Worm (Caenorhabditis elegans) whole organism, young adult: ENCODE measurements around the gene acdh-2.

Experiments
- B0019.2 ChIP-seq: fragments of 200-800 bp; sonication (Bioruptor generic); conservative IDR thresholded peaks from 2 replicates; pipeline ENCODE4 v1.3.6; 2022; ENCODE audit warnings: missing genetic modification reagents, missing genetic modification characterization, missing compliant biosample characterization
- F23B12.7 ChIP-seq: sonication (generic microtip); optimal IDR thresholded peaks from 2 replicates; lab custom pipeline; 2017; ENCODE audit warnings: missing genetic modification characterization, mild to moderate bottlenecking, missing compliant biosample characterization, antibody characterized with exemption, moderate library complexity; ENCODE audit not compliant: insufficient read depth
- F37B4.10 ChIP-seq: fragments of 200-800 bp; sonication (Bioruptor generic); IDR thresholded peaks from 2 replicates; pipeline ENCODE4 v1.3.6; 2022; ENCODE audit warnings: missing genetic modification characterization, missing compliant biosample characterization
- F39B2.1 ChIP-seq: fragments of 200-800 bp; sonication (Bioruptor generic); IDR thresholded peaks from 2 replicates; pipeline ENCODE4 v1.3.6; 2022; ENCODE audit warnings: missing genetic modification reagents, missing genetic modification characterization, missing compliant biosample characterization
- F57C9.4 ChIP-seq: sonication (generic microtip); optimal IDR thresholded peaks from 2 replicates; lab custom pipeline; 2017; ENCODE audit warnings: mild to moderate bottlenecking, missing genetic modification characterization, missing compliant biosample characterization
- T07F8.4 ChIP-seq: sonication (generic microtip); optimal IDR thresholded peaks from 2 replicates; lab custom pipeline; 2016; ENCODE audit warnings: mild to moderate bottlenecking, missing genetic modification characterization, moderate library complexity, missing compliant biosample characterization
- Y67H2A.10 ChIP-seq: fragments of 200-800 bp; sonication (Bioruptor generic); conservative IDR thresholded peaks from 2 replicates; pipeline ENCODE4 v1.3.6; 2022; ENCODE audit warnings: missing genetic modification reagents, missing genetic modification characterization, missing compliant biosample characterization
- attf-3 ChIP-seq: fragments of 200-800 bp; sonication (Bioruptor generic); conservative IDR thresholded peaks from 2 replicates; pipeline ENCODE4 v1.3.6; 2022; ENCODE audit warnings: missing genetic modification reagents, missing genetic modification characterization, missing compliant biosample characterization
- ceh-91 ChIP-seq: fragments of 200-800 bp; sonication (Bioruptor generic); IDR thresholded peaks from 2 replicates; pipeline ENCODE4 v1.3.6; 2022; ENCODE audit warnings: missing genetic modification reagents, missing genetic modification characterization, missing compliant biosample characterization
- ekl-4 ChIP-seq: fragments of 200-800 bp; sonication (Bioruptor generic); IDR thresholded peaks from 2 replicates; pipeline ENCODE4 v1.3.6; 2022; ENCODE audit warnings: missing genetic modification reagents, missing genetic modification characterization, missing compliant biosample characterization
- hmg-1.2 ChIP-seq: fragments of 200-800 bp; sonication (Bioruptor generic); IDR thresholded peaks from 2 replicates; pipeline ENCODE4 v1.3.6; 2022; ENCODE audit warnings: missing genetic modification reagents, missing genetic modification characterization, missing compliant biosample characterization
- lin-35 ChIP-seq, 3 experiments: fragments of 150-350 bp in 2 of 3; sonication (generic microtip) in 1 of 3; optimal IDR thresholded peaks; 2 replicates each; lab custom pipeline; 2014 to 2018; ENCODE audit warnings: missing biosample characterization in 3 of 3, missing genetic modification characterization in 3 of 3, missing genetic modification reagents in 3 of 3
- lin-40 ChIP-seq: sonication (generic microtip); optimal IDR thresholded peaks from 2 replicates; lab custom pipeline; 2016; ENCODE audit warnings: missing genetic modification characterization, mild to moderate bottlenecking, missing compliant biosample characterization, missing genotype, missing genetic modification reagents
- rpc-1 ChIP-seq, 2 experiments: fragments of 150-350 bp in 1 of 2; sonication (generic microtip) in 1 of 2; optimal IDR thresholded peaks; 2 replicates each; lab custom pipeline; 2014 to 2018; ENCODE audit warnings: missing biosample characterization in 1 of 2, missing genetic modification characterization in 1 of 2, missing genetic modification reagents in 1 of 2, missing genotype in 1 of 2
- snpc-1.3 ChIP-seq: sonication (generic microtip); optimal IDR thresholded peaks from 2 replicates; lab custom pipeline; 2017; ENCODE audit warnings: missing genetic modification characterization, mild to moderate bottlenecking, missing compliant biosample characterization, antibody characterized with exemption, moderate library complexity, missing genotype, missing genetic modification reagents; ENCODE audit not compliant: insufficient read depth
- tlf-1 ChIP-seq: fragments of 200-800 bp; sonication (Bioruptor generic); optimal IDR thresholded peaks from 2 replicates; lab custom pipeline; 2018; ENCODE audit warnings: mild to moderate bottlenecking, missing genetic modification characterization, missing compliant biosample characterization
- zfh-2 ChIP-seq: fragments of 200-800 bp; sonication (Bioruptor generic); conservative IDR thresholded peaks from 2 replicates; pipeline ENCODE4 v1.3.6; 2022; ENCODE audit warnings: missing genetic modification reagents, missing genetic modification characterization, missing compliant biosample characterization
- ztf-25 ChIP-seq: fragments of 200-800 bp; sonication (Bioruptor generic); IDR thresholded peaks from 2 replicates; pipeline ENCODE4 v1.3.6; 2022; ENCODE audit warnings: missing genetic modification reagents, missing genetic modification characterization, missing compliant biosample characterization

Gene acdh-2

ce11 chrII:5497541-5497940, 49.8 kb downstream of the acdh-2 start (continued):
- no peak for TF ChIP-seq rpc-1 (optimal IDR thresholded peaks at IDR 0.05; lab: Kevin White, UChicago)
- TF ChIP-seq rpc-1 (tag; optimal IDR thresholded peaks at IDR 0.05; lab: Kevin White, UChicago), result no peak
- no peak for TF ChIP-seq Y67H2A.10 (GFP tag; lab: Robert Waterston, UW)
- TF ChIP-seq, all 124 proteins: peak for 10

ce11 chrII:5496375-5496774, 50.9 kb downstream of the acdh-2 start, which contains the start of gene F12A10.1:
Gene F12A10.1, plus strand, starts transcription at chrII:5496540.
- no peak for TF ChIP-seq attf-3
- no peak for TF ChIP-seq ztf-25 (GFP tag; lab: Robert Waterston, UW)
- TF ChIP-seq snpc-1.3, result no peak
- no peak for TF ChIP-seq F23B12.7
- TF ChIP-seq tlf-1 (GFP tag; lab: Kevin White, UChicago), result no peak
- no peak for TF ChIP-seq ekl-4 (GFP tag; lab: Robert Waterston, UW)
- no peak for TF ChIP-seq lin-40 (tag; lab: Kevin White, UChicago)
- no peak for TF ChIP-seq F57C9.4
- no peak for TF ChIP-seq F37B4.10 (GFP tag; lab: Robert Waterston, UW)
- no peak for TF ChIP-seq T07F8.4 (tag; lab: Kevin White, UChicago)
- no peak for TF ChIP-seq hmg-1.2
- TF ChIP-seq ceh-91, result no peak
- TF ChIP-seq lin-35 (GFP tag; optimal IDR thresholded peaks at IDR 0.05; lab: Kevin White, UChicago), result no peak
- TF ChIP-seq B0019.2, result no peak
- TF ChIP-seq F39B2.1, result no peak
- no peak for TF ChIP-seq zfh-2 (GFP tag; lab: Robert Waterston, UW)
- no peak for TF ChIP-seq rpc-1 (optimal IDR thresholded peaks at IDR 0.05; lab: Kevin White, UChicago)
- no peak for TF ChIP-seq rpc-1 (tag; optimal IDR thresholded peaks at IDR 0.05; lab: Kevin White, UChicago)
- TF ChIP-seq, all 124 proteins: peak for 0
